Worm (Caenorhabditis elegans) whole organism, L2 larva: ENCODE measurements around the gene msp-38.

Experiments used
- ceh-82 ChIP-seq: fragments of 150-350 bp; optimal IDR thresholded peaks from 2 replicates; lab custom pipeline; 2014; ENCODE audit warnings: missing biosample characterization, missing genetic modification characterization
- elt-1 ChIP-seq: fragments of 150-350 bp; optimal IDR thresholded peaks from 2 replicates; lab custom pipeline; 2014; ENCODE audit warnings: missing biosample characterization, missing genetic modification characterization
- lin-39 ChIP-seq: fragments of 150-350 bp; optimal IDR thresholded peaks from 2 replicates; lab custom pipeline; 2014; ENCODE audit warnings: missing biosample characterization, missing genetic modification reagents, missing genetic modification characterization
- nhr-12 ChIP-seq: fragments of 150-350 bp; optimal IDR thresholded peaks from 2 replicates; lab custom pipeline; 2014; ENCODE audit warnings: missing biosample characterization, missing genetic modification characterization
- nhr-129 ChIP-seq: fragments of 150-350 bp; optimal IDR thresholded peaks from 2 replicates; lab custom pipeline; 2014; ENCODE audit warnings: missing biosample characterization, missing genetic modification characterization

DNA sequence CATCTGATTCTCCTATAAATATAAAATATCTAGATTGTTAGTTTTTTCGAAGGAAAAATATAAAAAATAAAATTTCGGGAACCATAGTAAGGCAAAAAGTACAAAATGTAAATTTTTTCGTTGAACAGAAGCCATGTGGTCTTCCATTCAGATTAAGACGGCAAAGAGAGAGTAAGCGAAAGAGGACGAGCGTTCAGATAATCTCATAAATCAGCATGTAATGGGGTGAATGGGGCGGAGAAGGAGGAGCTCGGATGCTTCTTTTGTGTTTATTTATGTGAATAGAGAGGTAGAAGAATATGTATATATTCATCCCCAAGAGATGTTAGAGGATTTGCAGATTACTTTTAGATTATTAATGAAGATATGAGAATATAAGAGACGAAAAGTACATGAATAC is 30.8 kb upstream of the msp-38 start, which contains the start of gene pxf-1:
- TF ChIP-seq lin-39 (tag; lab: Kevin White, UChicago) = no peak
- no peak for TF ChIP-seq ceh-82 (tag; lab: Kevin White, UChicago)
- TF ChIP-seq elt-1 (tag; lab: Kevin White, UChicago) = no peak
- no peak for TF ChIP-seq nhr-12 (tag; lab: Kevin White, UChicago)
- TF ChIP-seq nhr-129 (tag; lab: Kevin White, UChicago) = no peak
